Fruit fly (Drosophila melanogaster) whole organism, wandering third instar larva: ENCODE measurements around the gene Jhbp13.

Source experiments
- Hnf4 ChIP-seq: fragments of 200-800 bp; sonication (Bioruptor generic); optimal IDR thresholded peaks from 2 replicates; lab custom pipeline; 2016; ENCODE audit warnings: missing biosample characterization, mild to moderate bottlenecking, missing genetic modification characterization
- usp ChIP-seq: fragments of >200 bp; optimal IDR thresholded peaks from 2 replicates; lab custom pipeline; 2017; ENCODE audit warnings: missing biosample characterization, missing genetic modification characterization

DNA sequence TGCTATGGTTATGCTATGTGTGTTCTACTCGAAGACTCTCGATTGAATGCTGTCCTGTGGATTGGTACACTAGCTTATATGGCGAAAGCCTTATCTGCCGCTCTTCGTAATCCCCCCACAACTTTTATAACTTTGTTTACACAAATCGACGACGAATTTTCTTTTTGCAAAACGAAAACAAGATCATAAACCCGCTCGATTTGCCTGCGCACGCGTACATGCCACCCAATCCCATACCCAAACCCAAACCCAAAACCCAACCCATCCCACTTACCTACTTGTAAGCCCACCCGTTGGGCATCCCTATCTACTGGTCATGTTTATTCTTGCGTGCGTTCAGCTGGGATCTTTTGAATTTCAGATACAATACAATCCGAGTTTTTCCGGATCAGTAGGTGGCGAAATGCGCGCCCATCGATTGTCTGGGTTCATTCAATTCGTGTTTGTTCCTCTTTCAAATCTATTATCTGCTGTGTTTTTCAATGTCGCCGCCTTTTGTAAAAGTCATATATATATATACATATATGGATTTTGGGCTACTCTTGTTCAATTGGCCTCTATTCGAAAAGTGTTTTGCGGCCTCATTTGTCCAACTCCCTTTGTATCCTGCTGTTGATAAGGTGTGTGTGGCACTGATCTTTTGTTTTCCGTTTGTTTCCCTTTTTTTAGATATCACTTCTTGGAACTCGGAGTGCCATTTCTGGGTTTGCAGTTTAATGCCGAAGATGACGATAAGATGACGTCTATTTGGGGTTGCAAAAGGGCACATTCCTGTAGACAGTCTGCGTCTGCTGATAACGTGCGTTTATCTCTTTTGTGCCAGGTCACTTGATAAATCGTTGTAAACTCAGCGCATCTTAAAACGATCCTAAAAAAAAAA lies 4.9 kb upstream of the Jhbp13 start, which contains the start of gene Mabi:
- TF ChIP-seq Hnf4 (GFP tag; lab: Kevin White, UChicago) (no peak), usp (GFP tag; lab: Kevin White, UChicago) (no peak)
